Worm (Caenorhabditis elegans) whole organism, early embryonic: ENCODE results near the gene symk-1.

Source experiments
- F13C5.2 ChIP-seq: sonication (generic microtip); optimal IDR thresholded peaks from 2 replicates; lab custom pipeline; 2017; ENCODE audit warnings: mild to moderate bottlenecking, missing genetic modification characterization, inconsistent platforms, missing compliant biosample characterization
- aly-1 ChIP-seq: sonication (generic microtip); optimal IDR thresholded peaks from 2 replicates; lab custom pipeline; 2016; ENCODE audit warnings: missing genetic modification characterization, missing compliant biosample characterization
- ama-1 ChIP-seq: fragments of 150-350 bp; optimal IDR thresholded peaks from 2 replicates; lab custom pipeline; 2014
- ceh-13 ChIP-seq: fragments of 200-800 bp; sonication (Bioruptor generic); optimal IDR thresholded peaks from 2 replicates; lab custom pipeline; 2018; ENCODE audit warnings: mild to moderate bottlenecking, missing genetic modification characterization, missing compliant biosample characterization
- ets-7 ChIP-seq: sonication (generic microtip); optimal IDR thresholded peaks from 2 replicates; lab custom pipeline; 2016; ENCODE audit warnings: missing genotype, missing genetic modification characterization, missing compliant biosample characterization
- flt-1 ChIP-seq: fragments of 200-800 bp; sonication (Bioruptor generic); IDR thresholded peaks from 2 replicates; pipeline ENCODE4 v1.3.6; 2022; ENCODE audit warnings: missing genetic modification characterization, missing compliant biosample characterization
- hmbx-1 ChIP-seq: sonication (generic microtip); optimal IDR thresholded peaks from 2 replicates; lab custom pipeline; 2016; ENCODE audit warnings: mild to moderate bottlenecking, missing genetic modification characterization, missing compliant biosample characterization
- hnd-1 ChIP-seq: sonication (generic microtip); optimal IDR thresholded peaks from 2 replicates; lab custom pipeline; 2016; ENCODE audit warnings: missing genetic modification characterization, missing compliant biosample characterization
- pes-1 ChIP-seq: fragments of 200-800 bp; sonication (Bioruptor generic); IDR thresholded peaks from 2 replicates; pipeline ENCODE4 v1.3.6; 2022; ENCODE audit warnings: missing genetic modification reagents, missing genetic modification characterization, missing compliant biosample characterization
- scrt-1 ChIP-seq: fragments of 200-800 bp; sonication (Bioruptor generic); IDR thresholded peaks from 2 replicates; pipeline ENCODE4 v1.3.6; 2022; ENCODE audit warnings: missing genetic modification characterization, missing compliant biosample characterization
- sea-1 ChIP-seq: fragments of 200-800 bp; sonication (Bioruptor generic); conservative IDR thresholded peaks from 2 replicates; pipeline ENCODE4 v1.3.6; 2022; ENCODE audit warnings: missing genetic modification characterization, missing compliant biosample characterization
- tbx-11 ChIP-seq: fragments of 200-800 bp; sonication (Bioruptor generic); IDR thresholded peaks from 2 replicates; pipeline ENCODE4 v1.3.6; 2022; ENCODE audit warnings: missing genetic modification characterization, missing compliant biosample characterization
- tbx-37 ChIP-seq: fragments of 200-800 bp; sonication (Bioruptor generic); conservative IDR thresholded peaks from 2 replicates; pipeline ENCODE4 v1.3.6; 2022; ENCODE audit warnings: missing genetic modification reagents, missing genetic modification characterization, missing compliant biosample characterization

- TF ChIP-seq ama-1 (no peak), hnd-1 (no peak), ets-7 (tag; lab: Kevin White, UChicago) (no peak), tbx-37 (GFP tag; lab: Robert Waterston, UW) (no peak), hmbx-1 (no peak), sea-1 (no peak), scrt-1 (no peak), pes-1 (no peak), F13C5.2 (no peak), tbx-11 (GFP tag; lab: Robert Waterston, UW) (no peak), ceh-13 (no peak), flt-1 (GFP tag; lab: Robert Waterston, UW) (no peak), aly-1 (tag; lab: Kevin White, UChicago) (no peak)
These were observed 16.4 kb downstream of the symk-1 start for ce11 chrV:8586472-8586871.
